Worm (Caenorhabditis elegans) whole organism, L4 larva: ENCODE results near the gene H12I13.1.

Source experiments
- F26F4.8 ChIP-seq: fragments of 200-800 bp; sonication (Bioruptor generic); conservative IDR thresholded peaks from 2 replicates; pipeline ENCODE4 v1.3.6; 2022; ENCODE audit warnings: missing genetic modification characterization, missing compliant biosample characterization
- F37D6.2 ChIP-seq: sonication (generic microtip); optimal IDR thresholded peaks from 2 replicates; lab custom pipeline; 2016; ENCODE audit warnings: mild to moderate bottlenecking, missing genetic modification characterization, missing compliant biosample characterization
- F49E8.2 ChIP-seq: sonication (generic microtip); optimal IDR thresholded peaks from 2 replicates; lab custom pipeline; 2016; ENCODE audit warnings: missing compliant biosample characterization, mild to moderate bottlenecking, missing genetic modification characterization, borderline replicate concordance
- T20F7.1 ChIP-seq: fragments of 200-800 bp; sonication (Bioruptor generic); optimal IDR thresholded peaks from 2 replicates; lab custom pipeline; 2018; ENCODE audit warnings: mild to moderate bottlenecking, missing genetic modification characterization, missing compliant biosample characterization
- T26A8.4 ChIP-seq: fragments of 200-800 bp; sonication (Bioruptor generic); IDR thresholded peaks from 2 replicates; pipeline ENCODE4 v1.3.6; 2022; ENCODE audit warnings: missing genetic modification characterization, missing compliant biosample characterization
- Y5F2A.4 ChIP-seq: fragments of 200-800 bp; sonication (Bioruptor generic); optimal IDR thresholded peaks from 2 replicates; lab custom pipeline; 2018; ENCODE audit warnings: mild to moderate bottlenecking, missing genetic modification characterization, missing compliant biosample characterization
- Y75B8A.6 ChIP-seq: fragments of 200-800 bp; sonication (Bioruptor generic); IDR thresholded peaks from 2 replicates; pipeline ENCODE4 v1.3.6; 2022; ENCODE audit warnings: missing genetic modification reagents, missing genetic modification characterization, missing compliant biosample characterization
- ZK337.2 ChIP-seq: fragments of 200-800 bp; sonication (Bioruptor generic); IDR thresholded peaks from 2 replicates; pipeline ENCODE4 v1.3.6; 2022; ENCODE audit warnings: missing genetic modification reagents, missing genetic modification characterization, missing compliant biosample characterization
- ama-1 ChIP-seq: fragments of 150-350 bp; optimal IDR thresholded peaks from 2 replicates; lab custom pipeline; 2014; ENCODE audit warnings: inconsistent platforms, mixed read lengths
- arid-1 ChIP-seq: fragments of 200-800 bp; sonication (Bioruptor generic); conservative IDR thresholded peaks from 2 replicates; pipeline ENCODE4 v1.3.6; 2022; ENCODE audit warnings: missing genetic modification reagents, missing genetic modification characterization, missing compliant biosample characterization
- ceh-28 ChIP-seq: fragments of 150-350 bp; optimal IDR thresholded peaks from 2 replicates; lab custom pipeline; 2014; ENCODE audit warnings: missing biosample characterization, missing genetic modification reagents, missing genetic modification characterization
- ceh-32 ChIP-seq: sonication (generic microtip); optimal IDR thresholded peaks from 2 replicates; lab custom pipeline; 2016; ENCODE audit warnings: mild to moderate bottlenecking, missing genetic modification characterization, missing compliant biosample characterization; ENCODE audit not compliant: poor library complexity
- ceh-82 ChIP-seq: sonication (generic microtip); optimal IDR thresholded peaks from 2 replicates; lab custom pipeline; 2017; ENCODE audit warnings: missing biosample characterization, missing genetic modification characterization
- ces-1 ChIP-seq: fragments of 150-350 bp; sonication (generic microtip); optimal IDR thresholded peaks from 4 replicates; lab custom pipeline; 2014; ENCODE audit warnings: missing biosample characterization, missing genetic modification reagents, missing genetic modification characterization
- cey-2 ChIP-seq: sonication (generic microtip); optimal IDR thresholded peaks from 3 replicates; lab custom pipeline; 2017; ENCODE audit warnings: missing genetic modification characterization, mild to moderate bottlenecking, missing compliant biosample characterization, antibody characterized with exemption, borderline replicate concordance; ENCODE audit not compliant: insufficient read depth
- ctbp-1 ChIP-seq: fragments of 200-800 bp; sonication (Bioruptor generic); IDR thresholded peaks from 2 replicates; pipeline ENCODE4 v1.3.6; 2022; ENCODE audit warnings: missing genetic modification reagents, missing genetic modification characterization, missing compliant biosample characterization
- daf-12 ChIP-seq: fragments of 150-350 bp; optimal IDR thresholded peaks from 2 replicates; lab custom pipeline; 2014; ENCODE audit warnings: missing biosample characterization, missing genetic modification reagents, missing genetic modification characterization
- daf-16 ChIP-seq, 3 experiments: sonication (generic microtip); optimal IDR thresholded peaks; 2 replicates each; lab custom pipeline; 2016 to 2017; ENCODE audit warnings: missing genetic modification characterization in 3 of 3, missing genetic modification reagents in 3 of 3, mild to moderate bottlenecking in 2 of 3, missing compliant biosample characterization in 2 of 3, missing biosample characterization in 1 of 3, moderate library complexity in 1 of 3
- daf-8 ChIP-seq: fragments of 200-800 bp; sonication (Bioruptor generic); IDR thresholded peaks from 2 replicates; pipeline ENCODE4 v1.3.6; 2022; ENCODE audit warnings: missing genetic modification characterization, missing compliant biosample characterization
- dmd-6 ChIP-seq: fragments of 200-800 bp; sonication (Bioruptor generic); IDR thresholded peaks from 2 replicates; pipeline ENCODE4 v1.3.6; 2022; ENCODE audit warnings: missing genetic modification reagents, missing genetic modification characterization, missing compliant biosample characterization
- duxl-1 ChIP-seq: sonication (generic microtip); optimal IDR thresholded peaks from 2 replicates; lab custom pipeline; 2016; ENCODE audit warnings: mild to moderate bottlenecking, missing genetic modification characterization, moderate library complexity, missing compliant biosample characterization; ENCODE audit not compliant: poor library complexity
- egl-27 ChIP-seq: sonication (generic microtip); optimal IDR thresholded peaks from 3 replicates; lab custom pipeline; 2017; ENCODE audit warnings: missing biosample characterization, missing genetic modification reagents, missing genetic modification characterization
- fos-1 ChIP-seq: fragments of 150-350 bp; optimal IDR thresholded peaks from 2 replicates; lab custom pipeline; 2014; ENCODE audit warnings: missing biosample characterization, missing genetic modification characterization
- hif-1 ChIP-seq, 2 experiments: sonication (generic microtip); optimal IDR thresholded peaks; 2 replicates each; lab custom pipeline; 2016 to 2017; ENCODE audit warnings: missing compliant biosample characterization in 2 of 2, missing genetic modification characterization in 2 of 2, missing genetic modification reagents in 2 of 2, missing genotype in 2 of 2, mild to moderate bottlenecking in 1 of 2
- hlh-30 ChIP-seq: sonication (generic microtip); optimal IDR thresholded peaks from 2 replicates; lab custom pipeline; 2017; ENCODE audit warnings: antibody characterized with exemption, mild to moderate bottlenecking, missing genetic modification characterization, missing compliant biosample characterization; ENCODE audit not compliant: insufficient read depth
- jun-1 ChIP-seq: fragments of 150-350 bp; optimal IDR thresholded peaks from 2 replicates; lab custom pipeline; 2014; ENCODE audit warnings: missing biosample characterization, missing genetic modification reagents, missing genetic modification characterization
- lim-7 ChIP-seq: fragments of 200-800 bp; sonication (Bioruptor generic); IDR thresholded peaks from 2 replicates; pipeline ENCODE4 v1.3.6; 2022; ENCODE audit warnings: missing genetic modification characterization, missing compliant biosample characterization
- lin-13 ChIP-seq: fragments of 150-350 bp; optimal IDR thresholded peaks from 2 replicates; lab custom pipeline; 2014; ENCODE audit warnings: missing biosample characterization, missing genetic modification reagents, missing genetic modification characterization
- lin-38 ChIP-seq: fragments of 200-800 bp; sonication (Bioruptor generic); IDR thresholded peaks from 2 replicates; pipeline ENCODE4 v1.3.6; 2022; ENCODE audit warnings: missing genetic modification reagents, missing genetic modification characterization, missing compliant biosample characterization
- lir-3 ChIP-seq: sonication (generic microtip); optimal IDR thresholded peaks from 2 replicates; lab custom pipeline; 2016; ENCODE audit warnings: mild to moderate bottlenecking, missing genetic modification characterization, missing compliant biosample characterization
- madf-9 ChIP-seq: fragments of 200-800 bp; sonication (Bioruptor generic); conservative IDR thresholded peaks from 2 replicates; pipeline ENCODE4 v1.3.6; 2022; ENCODE audit warnings: missing genetic modification reagents, missing genetic modification characterization, missing compliant biosample characterization
- mep-1 ChIP-seq: fragments of 150-350 bp; sonication (generic microtip); optimal IDR thresholded peaks from 3 replicates; lab custom pipeline; 2014; ENCODE audit warnings: missing biosample characterization, missing genetic modification characterization
- mes-2 ChIP-seq: sonication (generic microtip); optimal IDR thresholded peaks from 2 replicates; lab custom pipeline; 2016; ENCODE audit warnings: missing genotype, mild to moderate bottlenecking, missing genetic modification characterization, missing compliant biosample characterization; ENCODE audit not compliant: poor library complexity, severe bottlenecking
- mxl-2 ChIP-seq: fragments of 200-800 bp; sonication (Bioruptor generic); conservative IDR thresholded peaks from 2 replicates; pipeline ENCODE4 v1.3.6; 2022; ENCODE audit warnings: missing genetic modification reagents, missing genetic modification characterization, missing compliant biosample characterization
- nhr-10 ChIP-seq: fragments of 150-350 bp; optimal IDR thresholded peaks from 2 replicates; lab custom pipeline; 2014; ENCODE audit warnings: missing biosample characterization, missing genetic modification characterization
- nhr-111 ChIP-seq: fragments of 200-800 bp; sonication (Bioruptor generic); optimal IDR thresholded peaks from 2 replicates; lab custom pipeline; 2018; ENCODE audit warnings: mild to moderate bottlenecking, missing genetic modification characterization, missing compliant biosample characterization
- nhr-25 ChIP-seq: sonication (generic microtip); optimal IDR thresholded peaks from 2 replicates; lab custom pipeline; 2017; ENCODE audit warnings: missing genetic modification characterization, mild to moderate bottlenecking, missing compliant biosample characterization, antibody characterized with exemption, moderate library complexity, borderline replicate concordance; ENCODE audit not compliant: insufficient read depth
- nhr-28 ChIP-seq: fragments of 150-350 bp; optimal IDR thresholded peaks from 2 replicates; lab custom pipeline; 2014; ENCODE audit warnings: missing biosample characterization, missing genetic modification characterization
- nhr-48 ChIP-seq: sonication (generic microtip); optimal IDR thresholded peaks from 2 replicates; lab custom pipeline; 2016; ENCODE audit warnings: mild to moderate bottlenecking, missing genetic modification characterization, missing compliant biosample characterization
- nhr-76 ChIP-seq: fragments of 150-350 bp; optimal IDR thresholded peaks from 2 replicates; lab custom pipeline; 2014; ENCODE audit warnings: missing biosample characterization, missing genetic modification characterization
- nhr-77 ChIP-seq: fragments of 150-350 bp; optimal IDR thresholded peaks from 2 replicates; lab custom pipeline; 2014; ENCODE audit warnings: missing biosample characterization, missing genetic modification characterization
- rbr-2 ChIP-seq: sonication (generic microtip); optimal IDR thresholded peaks from 2 replicates; lab custom pipeline; 2016; ENCODE audit warnings: missing genotype, missing genetic modification characterization, missing compliant biosample characterization
- sdz-12 ChIP-seq: fragments of 200-800 bp; sonication (Bioruptor generic); optimal IDR thresholded peaks from 2 replicates; lab custom pipeline; 2018; ENCODE audit warnings: mild to moderate bottlenecking, missing genetic modification characterization, missing compliant biosample characterization
- set-16 ChIP-seq: fragments of 200-800 bp; sonication (Bioruptor generic); IDR thresholded peaks from 2 replicates; pipeline ENCODE4 v1.3.6; 2022; ENCODE audit warnings: missing genetic modification reagents, missing genetic modification characterization, missing compliant biosample characterization
- snpc-4 ChIP-seq: fragments of 150-350 bp; optimal IDR thresholded peaks from 2 replicates; lab custom pipeline; 2014; ENCODE audit warnings: missing biosample characterization, missing genetic modification characterization
- spr-3 ChIP-seq: fragments of 200-800 bp; sonication (Bioruptor generic); optimal IDR thresholded peaks from 2 replicates; lab custom pipeline; 2018; ENCODE audit warnings: mild to moderate bottlenecking, missing genetic modification characterization, missing compliant biosample characterization
- tra-1 ChIP-seq: fragments of 200-800 bp; sonication (Bioruptor generic); IDR thresholded peaks from 2 replicates; pipeline ENCODE4 v1.3.6; 2022; ENCODE audit warnings: missing genetic modification reagents, missing genetic modification characterization, missing compliant biosample characterization
- unc-39 ChIP-seq: sonication (generic microtip); optimal IDR thresholded peaks from 2 replicates; lab custom pipeline; 2017; ENCODE audit warnings: missing biosample characterization, missing genetic modification characterization
- unc-62 ChIP-seq, 3 experiments: fragments of 150-350 bp in 1 of 3; sonication (generic microtip); optimal IDR thresholded peaks in 2 of 3; peaks in 1 of 3; 1 replicate in 1 of 3; 2 replicates in 2 of 3; lab custom pipeline; 2014 to 2017; ENCODE audit warnings: missing biosample characterization in 3 of 3, missing genetic modification characterization in 3 of 3, missing genetic modification reagents in 3 of 3, missing genotype in 1 of 3

Gene H12I13.1

ce11 chrII:6061495-6061894 lies 5.5 kb downstream of the H12I13.1 start (continued):
- 0 out of 2 replicates have a peak, but pooled peaks have one; percentile 19 for TF ChIP-seq T26A8.4 (GFP tag; lab: Robert Waterston, UW)
- TF ChIP-seq lir-3 (tag; lab: Kevin White, UChicago): no peak
- TF ChIP-seq lin-13 (GFP tag; lab: Kevin White, UChicago): no peak
- no peak for TF ChIP-seq F26F4.8 (GFP tag; lab: Robert Waterston, UW)
- peak; percentile 35 for TF ChIP-seq F37D6.2 (tag; lab: Kevin White, UChicago)
- TF ChIP-seq ceh-32 (tag; lab: Kevin White, UChicago): no peak
- TF ChIP-seq daf-12: no peak
- TF ChIP-seq Y75B8A.6 (GFP tag; lab: Robert Waterston, UW): no peak
- TF ChIP-seq duxl-1: peak; percentile 71
- no peak for TF ChIP-seq unc-39
- TF ChIP-seq daf-8 (GFP tag; lab: Robert Waterston, UW): no peak
- TF ChIP-seq nhr-77 (tag; lab: Kevin White, UChicago): no peak
- no peak for TF ChIP-seq spr-3 (GFP tag; lab: Kevin White, UChicago)
- peak; percentile 99 for TF ChIP-seq mes-2 (tag; lab: Kevin White, UChicago)
- TF ChIP-seq tra-1 (GFP tag; lab: Robert Waterston, UW): peak; percentile 66; the same call in 1 of the 2 replicates
- TF ChIP-seq mep-1 (tag; lab: Kevin White, UChicago): no peak
- peak; percentile 63 for TF ChIP-seq hlh-30 (tag; lab: Kevin White, UChicago)
- no peak for TF ChIP-seq nhr-10
- TF ChIP-seq set-16 (GFP tag; lab: Robert Waterston, UW): no peak
- no peak for TF ChIP-seq nhr-111 (GFP tag; lab: Kevin White, UChicago)
- peak; percentile 62 for TF ChIP-seq madf-9 (GFP tag; lab: Robert Waterston, UW)
- peak; percentile 52 for TF ChIP-seq rbr-2 (tag; lab: Kevin White, UChicago)
- TF ChIP-seq nhr-25 (tag; lab: Kevin White, UChicago): no peak
- no peak for TF ChIP-seq nhr-76
- no peak for TF ChIP-seq jun-1 (tag; lab: Kevin White, UChicago)
- TF ChIP-seq hif-1 (tag; optimal IDR thresholded peaks at IDR 0.05; lab: Kevin White, UChicago): peak in 1 of 2 experiments; percentile 88
- no peak for TF ChIP-seq daf-16 (GFP tag; optimal IDR thresholded peaks at IDR 0.05; lab: Kevin White, UChicago)
- TF ChIP-seq daf-16 (tag; optimal IDR thresholded peaks at IDR 0.05; lab: Kevin White, UChicago): no peak
- peak; percentile 28 for TF ChIP-seq nhr-28
- TF ChIP-seq unc-62 (GFP tag; optimal IDR thresholded peaks at IDR 0.05 in 1 of 2; lab: Kevin White, UChicago): peak in 1 of 2 experiments; percentile 86
- no peak for TF ChIP-seq unc-62 (tag; optimal IDR thresholded peaks at IDR 0.05; lab: Kevin White, UChicago)
- TF ChIP-seq ZK337.2 (GFP tag; lab: Robert Waterston, UW): peak; percentile 92
- TF ChIP-seq F49E8.2 (tag; lab: Kevin White, UChicago): no peak
- TF ChIP-seq ces-1 (GFP tag; lab: Kevin White, UChicago): no peak
- TF ChIP-seq ctbp-1: 0 out of 2 replicates have a peak, but pooled peaks have one; percentile 51
- TF ChIP-seq ama-1: no peak
- TF ChIP-seq lim-7 (GFP tag; lab: Robert Waterston, UW): no peak
- peak; percentile 51 for TF ChIP-seq T20F7.1 (GFP tag; lab: Kevin White, UChicago)
- TF ChIP-seq cey-2 (tag; lab: Kevin White, UChicago): no peak
- TF ChIP-seq ceh-82 (tag; lab: Kevin White, UChicago): no peak
- TF ChIP-seq nhr-48 (tag; lab: Kevin White, UChicago): peak; percentile 48
- no peak for TF ChIP-seq mxl-2 (GFP tag; lab: Robert Waterston, UW)
- TF ChIP-seq sdz-12 (GFP tag; lab: Kevin White, UChicago): no peak
- TF ChIP-seq ceh-28 (tag; lab: Kevin White, UChicago): no peak
- no peak for TF ChIP-seq fos-1 (tag; lab: Kevin White, UChicago)
- no peak for TF ChIP-seq lin-38
- no peak for TF ChIP-seq snpc-4 (tag; lab: Kevin White, UChicago)
- no peak for TF ChIP-seq Y5F2A.4
- no peak for TF ChIP-seq arid-1 (GFP tag; lab: Robert Waterston, UW)
- TF ChIP-seq egl-27: no peak
- TF ChIP-seq dmd-6 (GFP tag; lab: Robert Waterston, UW): peak; percentile 64
